Fruit fly (Drosophila melanogaster) whole organism, embryonic: ENCODE results near the gene Gr61a.
A peak's percentile ranks its signal among the peaks of the same experiment; 100 is the strongest.

Experiments
- Aef1 ChIP-seq: fragments of 200-800 bp; sonication (Bioruptor generic); IDR thresholded peaks from 3 replicates; pipeline ENCODE4 v1.3.6; 2022; ENCODE audit warnings: missing biosample characterization, missing genetic modification characterization
- Antp ChIP-seq: fragments of 200-800 bp; sonication (Bioruptor generic); optimal IDR thresholded peaks from 3 replicates; lab custom pipeline; 2016; ENCODE audit warnings: missing biosample characterization, missing genetic modification characterization
- CG1024 ChIP-seq: fragments of 200-800 bp; sonication (Bioruptor generic); IDR thresholded peaks from 2 replicates; pipeline ENCODE4 v1.3.6; 2022; ENCODE audit warnings: missing biosample characterization, missing genetic modification characterization
- CG10274 ChIP-seq: fragments of 200-800 bp; sonication (Bioruptor generic); optimal IDR thresholded peaks from 3 replicates; lab custom pipeline; 2017; ENCODE audit warnings: missing biosample characterization, mild to moderate bottlenecking, missing genetic modification characterization
- CG10959 ChIP-seq: fragments of 200-800 bp; sonication (Bioruptor generic); IDR thresholded peaks from 2 replicates; pipeline ENCODE4 v1.3.6; 2022; ENCODE audit warnings: missing biosample characterization, missing genetic modification characterization
- CG11504 ChIP-seq: fragments of 200-800 bp; sonication (Bioruptor generic); optimal IDR thresholded peaks from 3 replicates; lab custom pipeline; 2019; ENCODE audit warnings: missing biosample characterization, mild to moderate bottlenecking, missing genetic modification characterization, moderate library complexity
- CG12391 ChIP-seq: fragments of 200-800 bp; sonication (Bioruptor generic); optimal IDR thresholded peaks from 3 replicates; lab custom pipeline; 2018; ENCODE audit warnings: missing biosample characterization, mild to moderate bottlenecking, missing genetic modification characterization, moderate library complexity
- CG14050 ChIP-seq: fragments of 200-800 bp; sonication (Bioruptor generic); IDR thresholded peaks from 3 replicates; pipeline ENCODE4 v1.3.6; 2022; ENCODE audit warnings: missing biosample characterization, missing genetic modification characterization
- CG15514 ChIP-seq: fragments of 200-800 bp; sonication (Bioruptor generic); optimal IDR thresholded peaks from 3 replicates; lab custom pipeline; 2017; ENCODE audit warnings: missing biosample characterization, missing genetic modification characterization, mild to moderate bottlenecking, moderate library complexity, missing genetic modification reagents
- CG17829 ChIP-seq: fragments of 200-800 bp; optimal IDR thresholded peaks from 2 replicates; lab custom pipeline; 2019; ENCODE audit warnings: missing biosample characterization, mild to moderate bottlenecking, missing genetic modification characterization, moderate library complexity
- CG18619 ChIP-seq: fragments of 200-800 bp; sonication (Bioruptor generic); optimal IDR thresholded peaks from 3 replicates; lab custom pipeline; 2017; ENCODE audit warnings: missing biosample characterization, mild to moderate bottlenecking, missing genetic modification characterization
- CG5245 ChIP-seq: fragments of 200-800 bp; sonication (Bioruptor generic); optimal IDR thresholded peaks from 3 replicates; lab custom pipeline; 2016; ENCODE audit warnings: missing biosample characterization, missing genetic modification characterization
- CG6854 ChIP-seq: fragments of 200-800 bp; sonication (Bioruptor generic); optimal IDR thresholded peaks from 3 replicates; lab custom pipeline; 2017; ENCODE audit warnings: missing biosample characterization, mild to moderate bottlenecking, missing genetic modification characterization
- CG7357 ChIP-seq: fragments of 200-800 bp; sonication (Bioruptor generic); IDR thresholded peaks from 3 replicates; pipeline ENCODE4 v1.3.6; 2022; ENCODE audit warnings: missing biosample characterization, missing genetic modification characterization
- CG7372 ChIP-seq: fragments of 200-800 bp; sonication (Bioruptor generic); IDR thresholded peaks from 2 replicates; pipeline ENCODE4 v1.3.6; 2022; ENCODE audit warnings: missing biosample characterization, missing genetic modification characterization
- CG7786 ChIP-seq: fragments of 200-800 bp; sonication (Bioruptor generic); optimal IDR thresholded peaks from 2 replicates; lab custom pipeline; 2016; ENCODE audit warnings: missing biosample characterization, missing genetic modification characterization
- CG7963 ChIP-seq: fragments of 200-800 bp; sonication (Bioruptor generic); IDR thresholded peaks from 3 replicates; pipeline ENCODE4 v1.3.6; 2022; ENCODE audit warnings: missing biosample characterization, missing genetic modification characterization; ENCODE audit not compliant: partially characterized antibody
- CG7987 ChIP-seq: fragments of 200-800 bp; sonication (Bioruptor generic); optimal IDR thresholded peaks from 2 replicates; lab custom pipeline; 2018; ENCODE audit warnings: missing biosample characterization, mild to moderate bottlenecking, missing genetic modification characterization, moderate library complexity
- Chrac-16 ChIP-seq: fragments of 200-800 bp; sonication (Bioruptor generic); optimal IDR thresholded peaks from 3 replicates; lab custom pipeline; 2016; ENCODE audit warnings: missing biosample characterization, missing genetic modification characterization
- Deaf1 ChIP-seq: fragments of 200-800 bp; optimal IDR thresholded peaks from 3 replicates; lab custom pipeline; 2019; ENCODE audit warnings: missing biosample characterization, mild to moderate bottlenecking, missing genetic modification characterization, moderate library complexity
- Dfd ChIP-seq, 2 experiments: fragments of >200 bp; optimal IDR thresholded peaks; 2 replicates each; lab custom pipeline; 2017; ENCODE audit warnings: missing biosample characterization in 2 of 2, missing genetic modification characterization in 2 of 2
- Fer2 ChIP-seq: fragments of 200-800 bp; sonication (Bioruptor generic); optimal IDR thresholded peaks from 2 replicates; lab custom pipeline; 2018; ENCODE audit warnings: missing biosample characterization, mild to moderate bottlenecking, missing genetic modification characterization, moderate library complexity
- Hey ChIP-seq: fragments of 200-800 bp; sonication (Bioruptor generic); optimal IDR thresholded peaks from 3 replicates; lab custom pipeline; 2018; ENCODE audit warnings: missing biosample characterization, mild to moderate bottlenecking, missing genetic modification characterization
- Hr78 ChIP-seq, 2 experiments: fragments of 200-800 bp in 1 of 2; fragments of >200 bp in 1 of 2; sonication (Bioruptor generic) in 1 of 2; optimal IDR thresholded peaks; 2 replicates each; lab custom pipeline; 2017 to 2019; ENCODE audit warnings: missing biosample characterization in 2 of 2, missing genetic modification characterization in 2 of 2, mild to moderate bottlenecking in 1 of 2, moderate library complexity in 1 of 2
- MESR4 ChIP-seq: fragments of 200-800 bp; sonication (Bioruptor generic); optimal IDR thresholded peaks from 2 replicates; lab custom pipeline; 2018; ENCODE audit warnings: missing biosample characterization, mild to moderate bottlenecking, missing genetic modification characterization, moderate library complexity
- Rx ChIP-seq: fragments of 200-800 bp; sonication (Bioruptor generic); IDR thresholded peaks from 2 replicates; pipeline ENCODE4 v1.3.6; 2022; ENCODE audit warnings: missing biosample characterization, missing genetic modification characterization
- TFAM ChIP-seq: fragments of 200-800 bp; sonication (Bioruptor generic); optimal IDR thresholded peaks from 2 replicates; lab custom pipeline; 2017; ENCODE audit warnings: missing biosample characterization, missing genetic modification characterization, inconsistent platforms
- ab ChIP-seq: fragments of 200-800 bp; sonication (Bioruptor generic); optimal IDR thresholded peaks from 2 replicates; lab custom pipeline; 2016; ENCODE audit warnings: missing biosample characterization, missing genetic modification characterization
- abd-A ChIP-seq: fragments of 200-800 bp; sonication (Bioruptor generic); optimal IDR thresholded peaks from 3 replicates; lab custom pipeline; 2019; ENCODE audit warnings: missing biosample characterization, mild to moderate bottlenecking, missing genetic modification characterization, moderate library complexity
- al ChIP-seq: fragments of 200-800 bp; sonication (Bioruptor generic); IDR thresholded peaks from 2 replicates; pipeline ENCODE4 v1.3.6; 2022; ENCODE audit warnings: missing biosample characterization, missing genetic modification characterization
- btn ChIP-seq: fragments of 200-800 bp; sonication (Bioruptor generic); optimal IDR thresholded peaks from 2 replicates; lab custom pipeline; 2016; ENCODE audit warnings: missing biosample characterization, missing genetic modification characterization
- ftz-f1 ChIP-seq: fragments of 200-800 bp; sonication (Bioruptor generic); optimal IDR thresholded peaks from 2 replicates; lab custom pipeline; 2016; ENCODE audit warnings: missing biosample characterization, missing genetic modification characterization
- gcm2 ChIP-seq: fragments of 200-800 bp; sonication (Bioruptor generic); optimal IDR thresholded peaks from 2 replicates; lab custom pipeline; 2016; ENCODE audit warnings: missing biosample characterization, missing genetic modification characterization
- gro ChIP-seq: fragments of 200-800 bp; sonication (Bioruptor generic); optimal IDR thresholded peaks from 2 replicates; lab custom pipeline; 2016; ENCODE audit warnings: missing biosample characterization, missing genetic modification characterization
- gt ChIP-seq: fragments of 200-800 bp; sonication (Bioruptor generic); IDR thresholded peaks from 2 replicates; pipeline ENCODE4 v1.3.6; 2022; ENCODE audit warnings: missing biosample characterization, missing genetic modification characterization
- ham ChIP-seq: fragments of 200-800 bp; sonication (Bioruptor generic); IDR thresholded peaks from 2 replicates; pipeline ENCODE4 v1.3.6; 2022; ENCODE audit warnings: missing biosample characterization, missing genetic modification characterization
- hth ChIP-seq: fragments of >200 bp; optimal IDR thresholded peaks from 2 replicates; lab custom pipeline; 2017; ENCODE audit warnings: inconsistent platforms
- klu ChIP-seq: fragments of 200-800 bp; sonication (Bioruptor generic); IDR thresholded peaks from 2 replicates; pipeline ENCODE4 v1.3.6; 2022; ENCODE audit warnings: missing biosample characterization, missing genetic modification characterization
- lilli ChIP-seq: fragments of 200-800 bp; sonication (Bioruptor generic); optimal IDR thresholded peaks from 3 replicates; lab custom pipeline; 2016; ENCODE audit warnings: missing biosample characterization, missing genetic modification characterization
- mam ChIP-seq: fragments of 200-800 bp; sonication (Bioruptor generic); optimal IDR thresholded peaks from 3 replicates; lab custom pipeline; 2016; ENCODE audit warnings: missing biosample characterization, missing genetic modification characterization
- mirr ChIP-seq: fragments of 200-800 bp; sonication (Bioruptor generic); optimal IDR thresholded peaks from 3 replicates; lab custom pipeline; 2018; ENCODE audit warnings: missing biosample characterization, mild to moderate bottlenecking, missing genetic modification characterization
- nerfin-2 ChIP-seq: fragments of 200-800 bp; sonication (Bioruptor generic); IDR thresholded peaks from 2 replicates; pipeline ENCODE4 v1.3.6; 2022; ENCODE audit warnings: missing biosample characterization, missing genetic modification characterization; ENCODE audit not compliant: partially characterized antibody
- otp ChIP-seq: fragments of 200-800 bp; sonication (Bioruptor generic); IDR thresholded peaks from 3 replicates; pipeline ENCODE4, ENCODE4 v1.3.6; 2022; ENCODE audit warnings: missing biosample characterization, missing genetic modification characterization
- rib ChIP-seq: fragments of 200-800 bp; sonication (Bioruptor generic); IDR thresholded peaks from 2 replicates; pipeline ENCODE4 v1.3.6; 2022; ENCODE audit warnings: missing biosample characterization, missing genetic modification characterization
- seq ChIP-seq: fragments of 200-800 bp; sonication (Bioruptor generic); IDR thresholded peaks from 2 replicates; pipeline ENCODE4 v1.3.6; 2022; ENCODE audit warnings: missing biosample characterization, missing genetic modification characterization
- trh ChIP-seq: fragments of 200-800 bp; sonication (Bioruptor generic); optimal IDR thresholded peaks from 2 replicates; lab custom pipeline; 2016; ENCODE audit warnings: missing biosample characterization, missing genetic modification characterization
- tup ChIP-seq: fragments of 200-800 bp; sonication (Bioruptor generic); optimal IDR thresholded peaks from 2 replicates; lab custom pipeline; 2016; ENCODE audit warnings: missing biosample characterization, mild to moderate bottlenecking, missing genetic modification characterization, moderate library complexity
- twi ChIP-seq: fragments of 200-800 bp; optimal IDR thresholded peaks from 2 replicates; lab custom pipeline; 2019; ENCODE audit warnings: missing biosample characterization, mild to moderate bottlenecking, missing genetic modification characterization, moderate library complexity
- vnd ChIP-seq: fragments of 200-800 bp; sonication (Bioruptor generic); IDR thresholded peaks from 3 replicates; pipeline ENCODE4 v1.3.6; 2022; ENCODE audit warnings: missing biosample characterization, missing genetic modification characterization; ENCODE audit not compliant: partially characterized antibody
- wor ChIP-seq: fragments of 200-800 bp; sonication (Bioruptor generic); IDR thresholded peaks from 2 replicates; pipeline ENCODE4 v1.3.6; 2022; ENCODE audit warnings: missing biosample characterization, missing genetic modification characterization
- z ChIP-seq: fragments of 200-800 bp; sonication (Bioruptor generic); IDR thresholded peaks from 3 replicates; pipeline ENCODE4 v1.3.6; 2022; ENCODE audit warnings: missing biosample characterization, missing genetic modification characterization

Gene Gr61a

DNA sequence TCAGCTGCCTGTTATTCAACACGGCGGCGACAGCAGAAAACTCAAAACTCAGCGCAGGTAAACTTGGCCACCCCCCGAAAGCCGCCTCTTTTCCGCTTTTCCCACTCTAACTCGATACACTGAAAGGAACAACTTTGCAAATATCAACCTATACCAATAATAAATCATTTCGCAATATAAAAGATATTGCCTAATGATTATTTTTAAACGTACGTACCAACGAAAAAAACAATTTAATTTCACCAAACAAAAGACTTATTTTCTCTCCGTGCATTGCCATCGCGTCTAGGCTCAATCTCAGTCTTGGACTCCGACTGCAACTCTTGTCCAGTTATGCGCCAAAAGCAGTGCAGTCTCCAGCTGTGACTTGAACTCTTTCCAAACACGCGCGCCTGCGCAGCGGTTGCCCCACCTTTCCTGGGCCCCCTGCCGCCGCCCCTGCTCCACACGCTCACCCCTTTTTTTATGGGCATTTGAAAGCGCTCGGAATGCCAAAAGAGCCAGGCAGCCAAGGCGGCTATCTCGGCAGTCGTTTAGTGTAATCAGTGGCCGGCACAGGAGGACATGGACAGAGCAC is 35.5 kb upstream of the Gr61a start (continued):
- peak; percentile 41 for TF ChIP-seq btn
- TF ChIP-seq Hr78 (GFP tag; optimal IDR thresholded peaks at IDR 0.05; lab: Kevin White, UChicago) = peak in 1 of 2 experiments; percentile 46
- TF ChIP-seq gro (GFP tag; lab: Kevin White, UChicago) = no peak
- TF ChIP-seq wor (GFP tag; lab: Robert Waterston, UW) = 0 out of 2 replicates have a peak, but pooled peaks have one; percentile 45
- no peak for TF ChIP-seq gcm2 (GFP tag; lab: Kevin White, UChicago)
- TF ChIP-seq nerfin-2 (GFP tag; lab: Robert Waterston, UW) = no peak
- TF ChIP-seq otp = peak; percentile 58; the same call in 2 of the 3 replicates
- TF ChIP-seq gt (GFP tag; lab: Robert Waterston, UW) = 0 out of 2 replicates have a peak, but pooled peaks have one; percentile 7
- no peak for TF ChIP-seq ab (GFP tag; lab: Kevin White, UChicago)
- TF ChIP-seq trh (GFP tag; lab: Kevin White, UChicago) = no peak
- no peak for TF ChIP-seq hth (lab: Kevin White, UChicago)
- TF ChIP-seq z (GFP tag; lab: Robert Waterston, UW) = peak; percentile 39; the same call in 1 of the 3 replicates
- no peak for TF ChIP-seq Dfd (GFP tag; optimal IDR thresholded peaks at IDR 0.05; lab: Kevin White, UChicago)
- TF ChIP-seq CG18619 = no peak
- TF ChIP-seq CG6854 (GFP tag; lab: Kevin White, UChicago) = no peak
- TF ChIP-seq CG15514 (GFP tag; lab: Kevin White, UChicago) = peak; percentile 5
- TF ChIP-seq Chrac-16 (GFP tag; lab: Kevin White, UChicago) = peak; percentile 57
- TF ChIP-seq ham (GFP tag; lab: Robert Waterston, UW) = no peak
- TF ChIP-seq abd-A (tag; lab: Kevin White, UChicago) = no peak
- TF ChIP-seq Fer2 (tag; lab: Kevin White, UChicago) = no peak
- 0 out of 2 replicates have a peak, but pooled peaks have one; percentile 33 for TF ChIP-seq seq (GFP tag; lab: Robert Waterston, UW)
- TF ChIP-seq mirr (GFP tag; lab: Kevin White, UChicago) = no peak
- peak; percentile 32; the same call in 1 of the 2 replicates for TF ChIP-seq Rx (GFP tag; lab: Robert Waterston, UW)
- TF ChIP-seq CG11504 = peak; percentile 75
- no peak for TF ChIP-seq twi (tag; lab: Kevin White, UChicago)
- TF ChIP-seq tup (GFP tag; lab: Kevin White, UChicago) = no peak
- peak; percentile 50 for TF ChIP-seq Antp (GFP tag; lab: Kevin White, UChicago)
- no peak for TF ChIP-seq Hey
- no peak for TF ChIP-seq CG7963 (GFP tag; lab: Robert Waterston, UW)
- peak; percentile 39 for TF ChIP-seq CG7786 (GFP tag; lab: Kevin White, UChicago)
- no peak for TF ChIP-seq CG14050 (GFP tag; lab: Robert Waterston, UW)
- peak; percentile 19 for TF ChIP-seq CG10274
- no peak for TF ChIP-seq vnd
- peak; percentile 45; the same call in 1 of the 3 replicates for TF ChIP-seq CG7357 (GFP tag; lab: Robert Waterston, UW)
- TF ChIP-seq lilli (GFP tag; lab: Kevin White, UChicago) = peak; percentile 51
- peak; percentile 19; the same call in 1 of the 2 replicates for TF ChIP-seq CG10959 (GFP tag; lab: Robert Waterston, UW)
- TF ChIP-seq ftz-f1 (GFP tag; lab: Kevin White, UChicago) = no peak
- peak; percentile 37 for TF ChIP-seq mam (GFP tag; lab: Kevin White, UChicago)
- no peak for TF ChIP-seq CG7372 (GFP tag; lab: Robert Waterston, UW)
- TF ChIP-seq CG5245 (GFP tag; lab: Kevin White, UChicago) = peak; percentile 43
- TF ChIP-seq CG1024 = peak; percentile 37; the same call in 1 of the 2 replicates
- TF ChIP-seq CG7987 (GFP tag; lab: Kevin White, UChicago) = no peak
- TF ChIP-seq rib (GFP tag; lab: Robert Waterston, UW) = no peak
- TF ChIP-seq Deaf1 = no peak
- TF ChIP-seq klu = no peak
- no peak for TF ChIP-seq MESR4 (GFP tag; lab: Kevin White, UChicago)
- TF ChIP-seq al (GFP tag; lab: Robert Waterston, UW) = no peak
- no peak for TF ChIP-seq TFAM (GFP tag; lab: Kevin White, UChicago)
- peak; percentile 54 for TF ChIP-seq CG12391 (tag; lab: Kevin White, UChicago)
- peak; percentile 59 for TF ChIP-seq CG17829 (tag; lab: Kevin White, UChicago)
- TF ChIP-seq Aef1 = no peak
